Worm (Caenorhabditis elegans) whole organism, late embryonic: Measurements from ENCODE around the gene tba-9.

Experiments used
- ama-1 ChIP-seq: fragments of 150-350 bp; optimal IDR thresholded peaks from 2 replicates; lab custom pipeline; 2014
- ceh-6 ChIP-seq: fragments of 200-800 bp; sonication (Bioruptor generic); optimal IDR thresholded peaks from 2 replicates; lab custom pipeline; 2018; ENCODE audit warnings: mild to moderate bottlenecking, missing genetic modification characterization, missing compliant biosample characterization
- hlh-15 ChIP-seq: sonication (generic microtip); optimal IDR thresholded peaks from 2 replicates; lab custom pipeline; 2016; ENCODE audit warnings: missing genetic modification characterization, missing compliant biosample characterization
- nhr-11 ChIP-seq: fragments of 150-350 bp; optimal IDR thresholded peaks from 2 replicates; lab custom pipeline; 2014; ENCODE audit warnings: missing biosample characterization, missing genetic modification characterization
- odd-2 ChIP-seq: sonication (generic microtip); optimal IDR thresholded peaks from 2 replicates; lab custom pipeline; 2017; ENCODE audit warnings: antibody characterized with exemption, mild to moderate bottlenecking, missing genetic modification characterization, missing compliant biosample characterization
- pag-3 ChIP-seq: sonication (generic microtip); optimal IDR thresholded peaks from 2 replicates; lab custom pipeline; 2016; ENCODE audit warnings: missing compliant biosample characterization, missing genetic modification characterization, borderline replicate concordance
- pha-4 ChIP-seq: fragments of 150-350 bp; optimal IDR thresholded peaks from 2 replicates; lab custom pipeline; 2018; ENCODE audit warnings: missing biosample characterization, missing genetic modification reagents, missing genetic modification characterization
- rnt-1 ChIP-seq: sonication (generic microtip); optimal IDR thresholded peaks from 2 replicates; lab custom pipeline; 2016; ENCODE audit warnings: missing genetic modification characterization, missing compliant biosample characterization
- syd-9 ChIP-seq: sonication (generic microtip); optimal IDR thresholded peaks from 2 replicates; lab custom pipeline; 2016; ENCODE audit warnings: mild to moderate bottlenecking, missing genetic modification characterization, moderate library complexity, missing compliant biosample characterization
- tbx-2 ChIP-seq: sonication (generic microtip); optimal IDR thresholded peaks from 2 replicates; lab custom pipeline; 2016; ENCODE audit warnings: missing genetic modification characterization, missing compliant biosample characterization

DNA sequence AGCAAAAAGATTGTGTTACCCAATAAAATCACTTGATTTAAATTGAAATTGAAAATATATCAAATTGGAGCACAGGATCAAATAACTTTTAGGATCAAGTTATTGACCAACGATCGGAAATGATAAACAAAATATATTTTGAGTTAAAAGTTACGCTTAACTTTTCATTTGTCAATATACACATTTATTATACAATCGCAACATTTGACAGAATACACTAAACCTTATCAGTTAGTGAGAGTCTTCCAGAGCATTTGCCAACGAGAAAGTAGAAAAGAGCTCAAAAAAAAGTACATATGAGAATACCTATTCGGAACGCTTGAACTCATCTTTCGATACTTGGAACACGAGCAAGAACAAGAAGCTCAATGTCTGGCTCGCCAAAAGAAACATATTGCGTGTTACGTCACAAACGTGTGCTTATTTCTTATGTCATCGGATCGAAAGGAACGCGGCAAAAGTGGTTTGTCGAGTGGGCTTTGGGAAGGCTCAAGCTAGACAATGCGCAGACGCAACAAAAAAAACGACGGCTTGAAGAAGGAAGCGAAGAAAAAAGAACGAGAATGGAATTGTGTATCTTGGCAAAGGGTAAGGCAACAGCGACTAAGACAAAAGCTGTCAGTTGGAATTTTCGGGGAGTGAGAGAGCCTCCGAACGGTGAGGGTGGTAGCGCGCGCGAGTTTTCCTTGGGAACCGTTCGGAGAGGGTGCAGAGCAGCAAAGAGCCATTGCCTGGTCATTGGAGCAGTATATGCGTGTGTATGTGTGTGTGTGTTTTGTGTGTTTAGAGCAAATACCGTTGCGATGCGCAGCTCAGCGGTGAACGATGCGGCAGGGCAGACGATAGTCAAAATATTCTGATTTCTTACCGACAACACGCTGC lies 26.0 kb upstream of the tba-9 start:
- no peak for TF ChIP-seq hlh-15 (tag; lab: Kevin White, UChicago)
- no peak for TF ChIP-seq syd-9 (tag; lab: Kevin White, UChicago)
- no peak for TF ChIP-seq nhr-11 (tag; lab: Kevin White, UChicago)
- TF ChIP-seq pag-3 (tag; lab: Kevin White, UChicago): no peak
- TF ChIP-seq tbx-2 (tag; lab: Kevin White, UChicago): no peak
- TF ChIP-seq ceh-6 (GFP tag; lab: Kevin White, UChicago): no peak
- TF ChIP-seq odd-2 (tag; lab: Kevin White, UChicago): no peak
- no peak for TF ChIP-seq pha-4 (tag; lab: Kevin White, UChicago)
- TF ChIP-seq rnt-1: no peak
- no peak for TF ChIP-seq ama-1 (lab: Kevin White, UChicago)
